Worm (Caenorhabditis elegans) whole organism, L3 larva: ENCODE measurements around the gene F41H8.2.

Experiments used
- R02D3.7 ChIP-seq: fragments of 150-350 bp; optimal IDR thresholded peaks from 2 replicates; lab custom pipeline; 2014; ENCODE audit warnings: missing biosample characterization, missing genetic modification characterization
- ZK546.5 ChIP-seq: sonication (generic microtip); optimal IDR thresholded peaks from 2 replicates; lab custom pipeline; 2017; ENCODE audit warnings: missing biosample characterization, missing genetic modification characterization
- aly-2 ChIP-seq: fragments of 150-350 bp; optimal IDR thresholded peaks from 2 replicates; lab custom pipeline; 2014; ENCODE audit warnings: missing biosample characterization, missing genetic modification characterization
- ama-1 ChIP-seq: fragments of 150-350 bp; optimal IDR thresholded peaks from 2 replicates; lab custom pipeline; 2018
- ceh-28 ChIP-seq: fragments of 150-350 bp; optimal IDR thresholded peaks from 2 replicates; lab custom pipeline; 2014; ENCODE audit warnings: missing biosample characterization, missing genetic modification reagents, missing genetic modification characterization
- ceh-82 ChIP-seq: fragments of 150-350 bp; optimal IDR thresholded peaks from 2 replicates; lab custom pipeline; 2014; ENCODE audit warnings: missing biosample characterization, missing genetic modification characterization
- ceh-9 ChIP-seq: sonication (generic microtip); optimal IDR thresholded peaks from 2 replicates; lab custom pipeline; 2018; ENCODE audit warnings: missing biosample characterization, missing genetic modification characterization
- daf-12 ChIP-seq: fragments of 150-350 bp; optimal IDR thresholded peaks from 2 replicates; lab custom pipeline; 2014; ENCODE audit warnings: missing biosample characterization, missing genetic modification reagents, missing genetic modification characterization
- egl-27 ChIP-seq: sonication (generic microtip); optimal IDR thresholded peaks from 4 replicates; lab custom pipeline; 2017; ENCODE audit warnings: missing biosample characterization, missing genetic modification reagents, missing genetic modification characterization
- egl-5 ChIP-seq: fragments of 150-350 bp; optimal IDR thresholded peaks from 2 replicates; lab custom pipeline; 2017; ENCODE audit warnings: missing biosample characterization, missing genetic modification reagents, missing genetic modification characterization, inconsistent platforms
- elt-1 ChIP-seq: fragments of 150-350 bp; optimal IDR thresholded peaks from 2 replicates; lab custom pipeline; 2014; ENCODE audit warnings: missing biosample characterization, missing genetic modification characterization
- elt-2 ChIP-seq: sonication (generic microtip); optimal IDR thresholded peaks from 2 replicates; lab custom pipeline; 2016; ENCODE audit warnings: missing genetic modification reagents, mild to moderate bottlenecking, missing genetic modification characterization, missing compliant biosample characterization
- elt-3 ChIP-seq, 3 experiments: fragments of 150-350 bp in 1 of 3; sonication (generic microtip) in 2 of 3; optimal IDR thresholded peaks; 2 replicates in 2 of 3; 4 replicates in 1 of 3; lab custom pipeline; 2014 to 2017; ENCODE audit warnings: missing biosample characterization in 3 of 3, missing genetic modification characterization in 3 of 3
- eor-1 ChIP-seq, 2 experiments: fragments of 150-350 bp; optimal IDR thresholded peaks; 2 replicates each; lab custom pipeline; 2014 to 2018; ENCODE audit warnings: missing biosample characterization in 2 of 2, missing genetic modification characterization in 2 of 2
- fkh-10 ChIP-seq: sonication (generic microtip); optimal IDR thresholded peaks from 2 replicates; lab custom pipeline; 2017; ENCODE audit warnings: missing biosample characterization, missing genetic modification reagents, missing genetic modification characterization
- fkh-2 ChIP-seq: fragments of 150-350 bp; optimal IDR thresholded peaks from 2 replicates; lab custom pipeline; 2014; ENCODE audit warnings: missing biosample characterization, missing genetic modification reagents, missing genetic modification characterization
- hmg-11 ChIP-seq: sonication (generic microtip); optimal IDR thresholded peaks from 2 replicates; lab custom pipeline; 2016; ENCODE audit warnings: missing genetic modification characterization, missing compliant biosample characterization
- jun-1 ChIP-seq: fragments of 150-350 bp; optimal IDR thresholded peaks from 2 replicates; lab custom pipeline; 2014; ENCODE audit warnings: missing biosample characterization, missing genetic modification reagents, missing genetic modification characterization
- lin-15B ChIP-seq: fragments of 150-350 bp; optimal IDR thresholded peaks from 2 replicates; lab custom pipeline; 2014; ENCODE audit warnings: missing biosample characterization, missing genetic modification characterization
- lsy-12 ChIP-seq: sonication (generic microtip); optimal IDR thresholded peaks from 2 replicates; lab custom pipeline; 2016; ENCODE audit warnings: mild to moderate bottlenecking, missing genetic modification characterization, missing compliant biosample characterization
- mml-1 ChIP-seq: fragments of 150-350 bp; sonication (generic microtip); optimal IDR thresholded peaks from 3 replicates; lab custom pipeline; 2014; ENCODE audit warnings: missing biosample characterization, missing genetic modification characterization
- nhr-11 ChIP-seq: fragments of 150-350 bp; optimal IDR thresholded peaks from 2 replicates; lab custom pipeline; 2014; ENCODE audit warnings: missing biosample characterization, missing genetic modification characterization
- nhr-12 ChIP-seq: fragments of 150-350 bp; optimal IDR thresholded peaks from 2 replicates; lab custom pipeline; 2014; ENCODE audit warnings: missing biosample characterization, missing genetic modification characterization
- nhr-23 ChIP-seq: fragments of 150-350 bp; optimal IDR thresholded peaks from 2 replicates; lab custom pipeline; 2014; ENCODE audit warnings: missing biosample characterization, missing genetic modification reagents, missing genetic modification characterization
- nhr-237 ChIP-seq: fragments of 150-350 bp; optimal IDR thresholded peaks from 2 replicates; lab custom pipeline; 2014; ENCODE audit warnings: missing biosample characterization, missing genetic modification characterization
- nhr-25 ChIP-seq: sonication (generic microtip); optimal IDR thresholded peaks from 2 replicates; lab custom pipeline; 2017; ENCODE audit warnings: missing biosample characterization, missing genetic modification characterization
- nhr-28 ChIP-seq: fragments of 150-350 bp; optimal IDR thresholded peaks from 2 replicates; lab custom pipeline; 2014; ENCODE audit warnings: missing biosample characterization, missing genetic modification characterization
- nhr-43 ChIP-seq: sonication (generic microtip); optimal IDR thresholded peaks from 2 replicates; lab custom pipeline; 2016; ENCODE audit warnings: mild to moderate bottlenecking, missing genetic modification characterization, missing compliant biosample characterization; ENCODE audit not compliant: poor library complexity, severe bottlenecking
- nhr-67 ChIP-seq: fragments of 150-350 bp; optimal IDR thresholded peaks from 2 replicates; lab custom pipeline; 2014; ENCODE audit warnings: missing biosample characterization, missing genetic modification characterization
- pqm-1 ChIP-seq: fragments of 150-350 bp; optimal IDR thresholded peaks from 2 replicates; lab custom pipeline; 2017; ENCODE audit warnings: missing biosample characterization, missing genetic modification characterization, inconsistent platforms
- sea-2 ChIP-seq: fragments of 150-350 bp; sonication (generic microtip); optimal IDR thresholded peaks from 4 replicates; lab custom pipeline; 2014; ENCODE audit warnings: missing biosample characterization, missing genetic modification reagents, missing genetic modification characterization
- skn-1 ChIP-seq: fragments of 150-350 bp; optimal IDR thresholded peaks from 2 replicates; lab custom pipeline; 2014; ENCODE audit warnings: missing biosample characterization, missing genetic modification characterization
- snpc-4 ChIP-seq: fragments of 150-350 bp; optimal IDR thresholded peaks from 2 replicates; lab custom pipeline; 2014; ENCODE audit warnings: missing biosample characterization, missing genetic modification characterization
- tbx-2 ChIP-seq: sonication (generic microtip); optimal IDR thresholded peaks from 2 replicates; lab custom pipeline; 2016; ENCODE audit warnings: mild to moderate bottlenecking, missing genetic modification characterization, missing compliant biosample characterization
- unc-62 ChIP-seq: fragments of 150-350 bp; sonication (generic microtip); optimal IDR thresholded peaks from 4 replicates; lab custom pipeline; 2014; ENCODE audit warnings: missing biosample characterization, missing genetic modification reagents, missing genetic modification characterization
- ztf-11 ChIP-seq: fragments of 150-350 bp; optimal IDR thresholded peaks from 2 replicates; lab custom pipeline; 2014; ENCODE audit warnings: missing biosample characterization, missing genetic modification characterization
- ztf-4 ChIP-seq: fragments of 150-350 bp; optimal IDR thresholded peaks from 2 replicates; lab custom pipeline; 2014; ENCODE audit warnings: missing biosample characterization, missing genetic modification characterization

The F41H8.2 gene

ce11 chrV:856549-856948, 30.4 kb downstream of the F41H8.2 start, which contains the start of gene K09C6.2:
TSS of gene K09C6.2 (plus strand) at chrV:856849.
- TF ChIP-seq nhr-23 (tag; lab: Kevin White, UChicago) (no peak), nhr-43 (tag; lab: Kevin White, UChicago) (no peak), egl-5 (no peak), ceh-9 (tag; lab: Kevin White, UChicago) (no peak), fkh-2 (tag; lab: Kevin White, UChicago) (no peak), elt-3 (tag; optimal IDR thresholded peaks at IDR 0.05; lab: Kevin White, UChicago) (no peak), elt-2 (tag; lab: Kevin White, UChicago) (no peak), nhr-237 (tag; lab: Kevin White, UChicago) (no peak)

ce11 chrV:858841-859456, 32.8 kb downstream of the F41H8.2 start:
- TF ChIP-seq nhr-25 (tag; lab: Kevin White, UChicago) (no peak), snpc-4 (tag; lab: Kevin White, UChicago) (peak; percentile 84)

ce11 chrV:866729-867128, 40.5 kb downstream of the F41H8.2 start, which contains the start of gene T02B11.3:
TSS of gene T02B11.3 (minus strand) at chrV:866829.
- no peak for TF ChIP-seq elt-1
- TF ChIP-seq unc-62 (GFP tag; lab: Kevin White, UChicago) = no peak
- TF ChIP-seq daf-12 = no peak
- no peak for TF ChIP-seq ceh-28
- TF ChIP-seq ceh-82 (tag; lab: Kevin White, UChicago) = no peak
- TF ChIP-seq nhr-43 (tag; lab: Kevin White, UChicago) = no peak
- no peak for TF ChIP-seq lin-15B
- TF ChIP-seq nhr-67 = no peak
- no peak for TF ChIP-seq nhr-11 (tag; lab: Kevin White, UChicago)
- no peak for TF ChIP-seq fkh-10
- no peak for TF ChIP-seq tbx-2 (tag; lab: Kevin White, UChicago)
- TF ChIP-seq pqm-1 (tag; lab: Kevin White, UChicago) = no peak
- no peak for TF ChIP-seq skn-1

- TF ChIP-seq ceh-82 (tag; lab: Kevin White, UChicago) = no peak
- no peak for TF ChIP-seq eor-1 (tag; optimal IDR thresholded peaks at IDR 0.05; lab: Kevin White, UChicago)
- no peak for TF ChIP-seq mml-1
- no peak for TF ChIP-seq aly-2
- no peak for TF ChIP-seq ama-1 (lab: Kevin White, UChicago)
- TF ChIP-seq ztf-11 = no peak
- TF ChIP-seq hmg-11 (tag; lab: Kevin White, UChicago) = no peak
- no peak for TF ChIP-seq fkh-2 (tag; lab: Kevin White, UChicago)
- TF ChIP-seq egl-27 = no peak
- no peak for TF ChIP-seq nhr-28
- TF ChIP-seq nhr-11 (tag; lab: Kevin White, UChicago) = no peak
Observed at ce11 chrV:871029-871428, 44.8 kb downstream of the F41H8.2 start, which contains the start of gene T02B11.4. TSS of gene T02B11.4 (minus strand) at chrV:871129.

ce11 chrV:875945-876344, 49.7 kb downstream of the F41H8.2 start, which contains the start of gene T02B11.9:
TSS of gene T02B11.9 (plus strand) at chrV:876245.
- TF ChIP-seq pqm-1 (tag; lab: Kevin White, UChicago) (no peak), tbx-2 (tag; lab: Kevin White, UChicago) (no peak), lin-15B (no peak), R02D3.7 (tag; lab: Kevin White, UChicago) (no peak), nhr-25 (tag; lab: Kevin White, UChicago) (no peak), elt-2 (tag; lab: Kevin White, UChicago) (no peak), aly-2 (no peak), snpc-4 (tag; lab: Kevin White, UChicago) (no peak), elt-3 (tag; optimal IDR thresholded peaks at IDR 0.05; lab: Kevin White, UChicago) (no peak), ZK546.5 (tag; lab: Kevin White, UChicago) (no peak), fkh-2 (tag; lab: Kevin White, UChicago) (no peak), nhr-11 (tag; lab: Kevin White, UChicago) (no peak), egl-5 (no peak), ztf-4 (tag; lab: Kevin White, UChicago) (no peak), lsy-12 (tag; lab: Kevin White, UChicago) (no peak), sea-2 (GFP tag; lab: Kevin White, UChicago) (no peak), jun-1 (tag; lab: Kevin White, UChicago) (no peak), nhr-12 (tag; lab: Kevin White, UChicago) (no peak), egl-27 (no peak)
